Fruit fly (Drosophila melanogaster) whole organism, adult: ENCODE measurements around the gene CG31342.

Experiments used
- CG12768 ChIP-seq: fragments of 200-800 bp; sonication (Bioruptor generic); optimal IDR thresholded peaks from 2 replicates; lab custom pipeline; 2017; ENCODE audit warnings: missing biosample characterization, missing genetic modification characterization, mild to moderate bottlenecking, moderate library complexity, missing genetic modification reagents
- CG14711 ChIP-seq: fragments of 200-800 bp; sonication (Bioruptor generic); optimal IDR thresholded peaks from 2 replicates; lab custom pipeline; 2018; ENCODE audit warnings: missing biosample characterization, mild to moderate bottlenecking, missing genetic modification characterization, moderate library complexity
- CG1620 ChIP-seq: fragments of 200-800 bp; sonication (Bioruptor generic); optimal IDR thresholded peaks from 2 replicates; lab custom pipeline; 2016; ENCODE audit warnings: missing biosample characterization, missing genetic modification characterization
- CG7045 ChIP-seq: fragments of 200-800 bp; sonication (Bioruptor generic); optimal IDR thresholded peaks from 2 replicates; lab custom pipeline; 2017; ENCODE audit warnings: missing biosample characterization, mild to moderate bottlenecking, missing genetic modification characterization
- Hr96 ChIP-seq: fragments of 200-800 bp; sonication (Bioruptor generic); optimal IDR thresholded peaks from 2 replicates; lab custom pipeline; 2016; ENCODE audit warnings: missing biosample characterization, missing genetic modification characterization
- Mnt ChIP-seq: fragments of 200-800 bp; sonication (Bioruptor generic); optimal IDR thresholded peaks from 2 replicates; lab custom pipeline; 2016; ENCODE audit warnings: missing biosample characterization, mild to moderate bottlenecking, missing genetic modification characterization
- bab1 ChIP-seq: fragments of 200-800 bp; sonication (Bioruptor generic); optimal IDR thresholded peaks from 3 replicates; lab custom pipeline; 2019; ENCODE audit warnings: missing biosample characterization, mild to moderate bottlenecking, missing genetic modification characterization, moderate library complexity
- cnc ChIP-seq, 2 experiments: fragments of >200 bp; optimal IDR thresholded peaks; 2 replicates each; lab custom pipeline; 2017
- kay ChIP-seq: fragments of 200-800 bp; sonication (Bioruptor generic); peaks from one replicate; lab custom pipeline; 2016; ENCODE audit warnings: missing biosample characterization, missing genetic modification characterization, borderline replicate concordance
- ovo ChIP-seq: fragments of 200-800 bp; sonication (Bioruptor generic); optimal IDR thresholded peaks from 2 replicates; lab custom pipeline; 2016; ENCODE audit warnings: missing biosample characterization, missing genetic modification characterization
- pad ChIP-seq: fragments of 200-800 bp; sonication (Bioruptor generic); optimal IDR thresholded peaks from 3 replicates; lab custom pipeline; 2017; ENCODE audit warnings: missing biosample characterization, missing genetic modification characterization, mild to moderate bottlenecking, moderate library complexity, missing genetic modification reagents
- tj ChIP-seq: fragments of 200-800 bp; sonication (Bioruptor generic); optimal IDR thresholded peaks from 3 replicates; lab custom pipeline; 2017; ENCODE audit warnings: missing biosample characterization, mild to moderate bottlenecking, missing genetic modification characterization, moderate library complexity
- toe ChIP-seq: fragments of 200-800 bp; sonication (Bioruptor generic); optimal IDR thresholded peaks from 2 replicates; lab custom pipeline; 2016; ENCODE audit warnings: missing biosample characterization, missing genetic modification characterization

- TF ChIP-seq kay (GFP tag; lab: Kevin White, UChicago) = no peak
- no peak for TF ChIP-seq bab1 (GFP tag; lab: Kevin White, UChicago)
- TF ChIP-seq tj (GFP tag; lab: Kevin White, UChicago) = no peak
- no peak for TF ChIP-seq CG7045 (GFP tag; lab: Kevin White, UChicago)
- TF ChIP-seq Mnt (GFP tag; lab: Kevin White, UChicago) = no peak
- TF ChIP-seq pad (GFP tag; lab: Kevin White, UChicago) = no peak
- no peak for TF ChIP-seq CG12768 (GFP tag; lab: Kevin White, UChicago)
- TF ChIP-seq ovo = no peak
- no peak for TF ChIP-seq Hr96 (GFP tag; lab: Kevin White, UChicago)
- TF ChIP-seq toe = no peak
- TF ChIP-seq CG14711 (tag; lab: Kevin White, UChicago) = no peak
- no peak for TF ChIP-seq cnc (optimal IDR thresholded peaks at IDR 0.05; lab: Kevin White, UChicago)
- no peak for TF ChIP-seq CG1620 (GFP tag; lab: Kevin White, UChicago)
Measured at dm6 chr3R:13033670-13034069, 47.8 kb downstream of the CG31342 start.
